Fruit fly (Drosophila melanogaster): Measurements from ENCODE around the gene Dph4.
A peak's percentile ranks its signal among the peaks of the same experiment; 100 is the strongest.

Gene Dph4

dm6 chr3R:5624115-5624878, at the start of gene Dph4, which contains the start of the genes Spec2 and RpL13A:
Dph4 (minus strand) TSS chr3R:5624125.
Spec2 (minus strand) TSS chr3R:5624125.
RpL13A (plus strand) TSS chr3R:5624474.
- TF ChIP-seq noc (tag; optimal IDR thresholded peaks at IDR 0.05), result peak; percentile 80

- TF ChIP-seq noc (tag; optimal IDR thresholded peaks at IDR 0.05), result peak; percentile 84
Measured at dm6 chr3R:5672658-5673217, 48.8 kb upstream of the Dph4 start.

- TF ChIP-seq noc (tag; optimal IDR thresholded peaks at IDR 0.05), result no peak
Measured at dm6 chr3R:5671795-5672657, 48.1 kb upstream of the Dph4 start.

- no peak for TF ChIP-seq noc (tag; optimal IDR thresholded peaks at IDR 0.05)
Measured at dm6 chr3R:5671265-5671663, 47.3 kb upstream of the Dph4 start.

dm6 chr3R:5670660-5671264, 46.8 kb upstream of the Dph4 start:
- no peak for TF ChIP-seq noc (tag; optimal IDR thresholded peaks at IDR 0.05)

- peak; percentile 8 for TF ChIP-seq noc (tag; optimal IDR thresholded peaks at IDR 0.05)
Measured at dm6 chr3R:5669740-5670659, 46.1 kb upstream of the Dph4 start.

- peak; percentile 90 for TF ChIP-seq noc (tag; optimal IDR thresholded peaks at IDR 0.05)
Measured at dm6 chr3R:5668928-5669739, 45.2 kb upstream of the Dph4 start, which contains the start of the genes Xe7 and Atg17. Xe7 (minus strand) TSS chr3R:5669334. Atg17 (plus strand) TSS chr3R:5669713.

dm6 chr3R:5660198-5660893, 36.4 kb upstream of the Dph4 start, which contains the start of gene Wdr33:
Wdr33 (plus strand) TSS chr3R:5660635.
- TF ChIP-seq noc (tag; optimal IDR thresholded peaks at IDR 0.05), result no peak

- TF ChIP-seq noc (tag; optimal IDR thresholded peaks at IDR 0.05), result no peak
Measured at dm6 chr3R:5659829-5660197, 35.9 kb upstream of the Dph4 start, which contains the start of gene CG2182. CG2182 (minus strand) TSS chr3R:5659912.

- TF ChIP-seq noc (tag; optimal IDR thresholded peaks at IDR 0.05), result no peak
Measured at dm6 chr3R:5658984-5659802, 35.3 kb upstream of the Dph4 start.

- peak; percentile 88 for TF ChIP-seq noc (tag; optimal IDR thresholded peaks at IDR 0.05)
Measured at dm6 chr3R:5654692-5655181, 30.8 kb upstream of the Dph4 start, which contains the start of the genes elm and MED27. elm (minus strand) TSS chr3R:5654861. MED27 (plus strand) TSS chr3R:5655139.

- TF ChIP-seq noc (tag; optimal IDR thresholded peaks at IDR 0.05), result no peak
Measured at dm6 chr3R:5653887-5654286, 30.0 kb upstream of the Dph4 start.

Measured in whole organism, larva.